Fruit fly (Drosophila melanogaster) Kc167 (cell line): ENCODE results near the gene CG18180.

ENCODE experiments used
- h ChIP-seq: fragments of >200 bp; optimal IDR thresholded peaks from 3 replicates; lab custom pipeline; 2018; ENCODE audit warnings: missing external identifiers
- psq ChIP-seq: fragments of >200 bp; optimal IDR thresholded peaks from 2 replicates; lab custom pipeline; 2017; ENCODE audit warnings: missing external identifiers

DNA sequence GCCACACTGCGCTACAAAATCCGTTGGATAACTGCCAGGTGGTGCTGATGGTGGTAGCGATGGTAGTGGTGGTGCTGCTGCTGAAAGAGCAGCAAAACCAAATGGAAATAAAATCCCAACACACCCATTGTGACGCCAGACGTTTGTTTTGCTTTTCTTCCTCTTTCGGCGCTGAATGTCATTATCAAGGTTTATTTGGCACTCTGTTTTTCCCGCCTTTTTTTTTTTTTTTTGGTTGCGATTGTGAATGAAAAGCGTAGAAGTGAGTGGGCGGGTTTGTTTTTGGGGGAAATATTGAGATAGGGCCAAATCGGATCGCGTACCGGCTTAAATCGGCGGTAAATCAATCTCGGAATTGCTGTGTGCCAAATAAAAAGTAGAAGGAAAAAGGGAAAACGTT is 36.4 kb downstream of the CG18180 start:
- no peak for TF ChIP-seq psq (lab: Kevin White, UChicago)
- no peak for TF ChIP-seq h (lab: Kevin White, UChicago)
